Worm (Caenorhabditis elegans) whole organism, young adult: ENCODE measurements around the gene D2045.8.
"Not testable (repeated sequence)": the region's sequence is repeated elsewhere in the genome, so short reads cannot be mapped to it uniquely, and the experiment has no call there.

Source experiments
- B0035.1 ChIP-seq: sonication (generic microtip); optimal IDR thresholded peaks from 2 replicates; lab custom pipeline; 2016; ENCODE audit warnings: missing genetic modification characterization, mild to moderate bottlenecking, missing compliant biosample characterization, missing genotype, missing genetic modification reagents
- B0261.1 ChIP-seq: sonication (generic microtip); optimal IDR thresholded peaks from 2 replicates; lab custom pipeline; 2016; ENCODE audit warnings: mild to moderate bottlenecking, missing genetic modification characterization, moderate library complexity, missing compliant biosample characterization
- C06A6.2 ChIP-seq: fragments of 200-800 bp; sonication (Bioruptor generic); conservative IDR thresholded peaks from 2 replicates; pipeline ENCODE4 v1.3.6; 2022; ENCODE audit warnings: missing genetic modification characterization, missing compliant biosample characterization
- D2030.7 ChIP-seq: fragments of 200-800 bp; sonication (Bioruptor generic); IDR thresholded peaks from 2 replicates; pipeline ENCODE4 v1.3.6; 2022; ENCODE audit warnings: missing genetic modification reagents, missing genetic modification characterization, missing compliant biosample characterization
- F33H1.4 ChIP-seq: fragments of 200-800 bp; sonication (Bioruptor generic); IDR thresholded peaks from 2 replicates; pipeline ENCODE4 v1.3.6; 2022; ENCODE audit warnings: missing genetic modification reagents, missing genetic modification characterization, missing compliant biosample characterization
- K12H6.12 ChIP-seq: fragments of 200-800 bp; sonication (Bioruptor generic); optimal IDR thresholded peaks from 2 replicates; lab custom pipeline; 2018; ENCODE audit warnings: mild to moderate bottlenecking, missing genetic modification characterization, missing compliant biosample characterization
- Y53F4B.3 ChIP-seq: fragments of 200-800 bp; sonication (Bioruptor generic); IDR thresholded peaks from 2 replicates; pipeline ENCODE4 v1.3.6; 2022; ENCODE audit warnings: missing genetic modification reagents, missing genetic modification characterization, missing compliant biosample characterization
- Y79H2A.3 ChIP-seq: fragments of 200-800 bp; sonication (Bioruptor generic); conservative IDR thresholded peaks from 2 replicates; pipeline ENCODE4 v1.3.6; 2022; ENCODE audit warnings: missing genetic modification reagents, missing genetic modification characterization, missing compliant biosample characterization
- Y95B8A.8 ChIP-seq: fragments of 200-800 bp; sonication (Bioruptor generic); IDR thresholded peaks from 2 replicates; pipeline ENCODE4 v1.3.6; 2022; ENCODE audit warnings: missing genetic modification reagents, missing genetic modification characterization, missing compliant biosample characterization
- aptf-2 ChIP-seq: fragments of 200-800 bp; sonication (Bioruptor generic); conservative IDR thresholded peaks from 2 replicates; pipeline ENCODE4 v1.3.6; 2022; ENCODE audit warnings: missing genetic modification reagents, missing genetic modification characterization, missing compliant biosample characterization
- attf-3 ChIP-seq: fragments of 200-800 bp; sonication (Bioruptor generic); conservative IDR thresholded peaks from 2 replicates; pipeline ENCODE4 v1.3.6; 2022; ENCODE audit warnings: missing genetic modification reagents, missing genetic modification characterization, missing compliant biosample characterization
- ceh-100 ChIP-seq: fragments of 200-800 bp; sonication (Bioruptor generic); IDR thresholded peaks from 2 replicates; pipeline ENCODE4 v1.3.6; 2022; ENCODE audit warnings: missing genetic modification reagents, missing genetic modification characterization, missing compliant biosample characterization
- ceh-27 ChIP-seq: fragments of 200-800 bp; sonication (Bioruptor generic); optimal IDR thresholded peaks from 2 replicates; lab custom pipeline; 2018; ENCODE audit warnings: mild to moderate bottlenecking, missing genetic modification characterization, moderate library complexity, missing compliant biosample characterization
- ceh-40 ChIP-seq: fragments of 200-800 bp; sonication (Bioruptor generic); IDR thresholded peaks from 2 replicates; pipeline ENCODE4 v1.3.6; 2022; ENCODE audit warnings: missing genetic modification characterization, missing compliant biosample characterization
- dox-1 ChIP-seq: fragments of 200-800 bp; sonication (Bioruptor generic); IDR thresholded peaks from 2 replicates; pipeline ENCODE4 v1.3.6; 2022; ENCODE audit warnings: missing genetic modification reagents, missing genetic modification characterization, missing compliant biosample characterization
- egl-44 ChIP-seq: fragments of 200-800 bp; sonication (Bioruptor generic); IDR thresholded peaks from 2 replicates; pipeline ENCODE4 v1.3.6; 2022; ENCODE audit warnings: missing genetic modification reagents, missing genetic modification characterization, missing compliant biosample characterization
- egrh-3 ChIP-seq: fragments of 200-800 bp; sonication (Bioruptor generic); IDR thresholded peaks from 2 replicates; pipeline ENCODE4 v1.3.6; 2022; ENCODE audit warnings: missing genetic modification reagents, missing genetic modification characterization, missing compliant biosample characterization
- ekl-4 ChIP-seq: fragments of 200-800 bp; sonication (Bioruptor generic); IDR thresholded peaks from 2 replicates; pipeline ENCODE4 v1.3.6; 2022; ENCODE audit warnings: missing genetic modification reagents, missing genetic modification characterization, missing compliant biosample characterization
- gei-17 ChIP-seq: fragments of 200-800 bp; sonication (Bioruptor generic); optimal IDR thresholded peaks from 2 replicates; lab custom pipeline; 2018; ENCODE audit warnings: mild to moderate bottlenecking, missing genetic modification characterization, missing compliant biosample characterization
- hlh-26 ChIP-seq: fragments of 200-800 bp; sonication (Bioruptor generic); conservative IDR thresholded peaks from 2 replicates; pipeline ENCODE4 v1.3.6; 2022; ENCODE audit warnings: missing genetic modification reagents, missing genetic modification characterization, missing compliant biosample characterization
- let-526 ChIP-seq: fragments of 200-800 bp; sonication (Bioruptor generic); IDR thresholded peaks from 2 replicates; pipeline ENCODE4 v1.3.6; 2022; ENCODE audit warnings: missing genetic modification reagents, missing genetic modification characterization, missing compliant biosample characterization
- let-607 ChIP-seq, 2 experiments: fragments of 200-800 bp in 1 of 2; sonication (Bioruptor generic) in 1 of 2; sonication (generic microtip) in 1 of 2; optimal IDR thresholded peaks; 2 replicates each; lab custom pipeline; 2016 to 2018; ENCODE audit warnings: mild to moderate bottlenecking in 2 of 2, missing compliant biosample characterization in 2 of 2, missing genetic modification characterization in 2 of 2, moderate library complexity in 2 of 2, missing genotype in 1 of 2
- lin-35 ChIP-seq, 3 experiments: fragments of 150-350 bp in 2 of 3; sonication (generic microtip) in 1 of 3; optimal IDR thresholded peaks; 2 replicates each; lab custom pipeline; 2014 to 2018; ENCODE audit warnings: missing biosample characterization in 3 of 3, missing genetic modification characterization in 3 of 3, missing genetic modification reagents in 3 of 3
- lir-1 ChIP-seq: fragments of 200-800 bp; sonication (Bioruptor generic); conservative IDR thresholded peaks from 2 replicates; pipeline ENCODE4 v1.3.6; 2022; ENCODE audit warnings: missing genetic modification reagents, missing genetic modification characterization, missing compliant biosample characterization
- lsl-1 ChIP-seq: fragments of 200-800 bp; sonication (Bioruptor generic); optimal IDR thresholded peaks from 2 replicates; lab custom pipeline; 2018; ENCODE audit warnings: mild to moderate bottlenecking, missing genetic modification characterization, moderate library complexity, missing compliant biosample characterization
- madf-10 ChIP-seq: sonication (generic microtip); optimal IDR thresholded peaks from 2 replicates; lab custom pipeline; 2016; ENCODE audit warnings: mild to moderate bottlenecking, missing genetic modification characterization, missing compliant biosample characterization
- mcd-1 ChIP-seq: fragments of 200-800 bp; sonication (Bioruptor generic); IDR thresholded peaks from 2 replicates; pipeline ENCODE4 v1.3.6; 2022; ENCODE audit warnings: missing genetic modification reagents, missing genetic modification characterization, missing compliant biosample characterization
- nfyb-1 ChIP-seq: fragments of 200-800 bp; sonication (Bioruptor generic); IDR thresholded peaks from 2 replicates; pipeline ENCODE4 v1.3.6; 2022; ENCODE audit warnings: missing genetic modification reagents, missing genetic modification characterization, missing compliant biosample characterization
- pbrm-1 ChIP-seq: fragments of 200-800 bp; sonication (Bioruptor generic); IDR thresholded peaks from 2 replicates; pipeline ENCODE4 v1.3.6; 2022; ENCODE audit warnings: missing genetic modification reagents, missing genetic modification characterization, missing compliant biosample characterization
- rcor-1 ChIP-seq: fragments of 200-800 bp; sonication (Bioruptor generic); IDR thresholded peaks from 2 replicates; pipeline ENCODE4 v1.3.6; 2022; ENCODE audit warnings: missing genetic modification reagents, missing genetic modification characterization, missing compliant biosample characterization
- sdz-38 ChIP-seq: sonication (generic microtip); optimal IDR thresholded peaks from 2 replicates; lab custom pipeline; 2016; ENCODE audit warnings: missing genotype, missing genetic modification characterization, missing compliant biosample characterization
- snpc-1.1 ChIP-seq: sonication (generic microtip); optimal IDR thresholded peaks from 2 replicates; lab custom pipeline; 2017; ENCODE audit warnings: missing genetic modification characterization, mild to moderate bottlenecking, missing compliant biosample characterization, antibody characterized with exemption, moderate library complexity, missing genotype, missing genetic modification reagents; ENCODE audit not compliant: insufficient read depth
- snpc-1.3 ChIP-seq: sonication (generic microtip); optimal IDR thresholded peaks from 2 replicates; lab custom pipeline; 2017; ENCODE audit warnings: missing genetic modification characterization, mild to moderate bottlenecking, missing compliant biosample characterization, antibody characterized with exemption, moderate library complexity, missing genotype, missing genetic modification reagents; ENCODE audit not compliant: insufficient read depth
- snpc-4 ChIP-seq, 5 experiments: fragments of 150-350 bp in 1 of 5; sonication (generic microtip) in 4 of 5; optimal IDR thresholded peaks; 2 replicates each; lab custom pipeline; 2014 to 2018; ENCODE audit warnings: missing genetic modification characterization in 5 of 5, missing biosample characterization in 3 of 5, antibody characterized with exemption in 2 of 5, mild to moderate bottlenecking in 2 of 5, missing compliant biosample characterization in 2 of 5, missing genotype in 2 of 5, moderate library complexity in 2 of 5, missing genetic modification reagents in 1 of 5
- tbp1 ChIP-seq: fragments of 200-800 bp; sonication (Bioruptor generic); optimal IDR thresholded peaks from 2 replicates; lab custom pipeline; 2018; ENCODE audit warnings: mild to moderate bottlenecking, missing genetic modification characterization, missing compliant biosample characterization
- tlf-1 ChIP-seq: fragments of 200-800 bp; sonication (Bioruptor generic); optimal IDR thresholded peaks from 2 replicates; lab custom pipeline; 2018; ENCODE audit warnings: mild to moderate bottlenecking, missing genetic modification characterization, missing compliant biosample characterization
- unc-130 ChIP-seq: sonication (generic microtip); optimal IDR thresholded peaks from 2 replicates; lab custom pipeline; 2016; ENCODE audit warnings: missing genetic modification reagents, missing genetic modification characterization, missing compliant biosample characterization
- xnd-1 ChIP-seq: sonication (generic microtip); optimal IDR thresholded peaks from 2 replicates; lab custom pipeline; 2016; ENCODE audit warnings: missing genotype, missing genetic modification reagents, missing genetic modification characterization, missing compliant biosample characterization
- ztf-18 ChIP-seq: sonication (generic microtip); optimal IDR thresholded peaks from 2 replicates; lab custom pipeline; 2016; ENCODE audit warnings: missing genotype, mild to moderate bottlenecking, missing genetic modification characterization, missing compliant biosample characterization
- ztf-25 ChIP-seq: fragments of 200-800 bp; sonication (Bioruptor generic); IDR thresholded peaks from 2 replicates; pipeline ENCODE4 v1.3.6; 2022; ENCODE audit warnings: missing genetic modification reagents, missing genetic modification characterization, missing compliant biosample characterization
- ztf-28 ChIP-seq: fragments of 200-800 bp; sonication (Bioruptor generic); IDR thresholded peaks from 2 replicates; pipeline ENCODE4 v1.3.6; 2022; ENCODE audit warnings: missing genetic modification reagents, missing genetic modification characterization, missing compliant biosample characterization

D2045.8 gene

DNA sequence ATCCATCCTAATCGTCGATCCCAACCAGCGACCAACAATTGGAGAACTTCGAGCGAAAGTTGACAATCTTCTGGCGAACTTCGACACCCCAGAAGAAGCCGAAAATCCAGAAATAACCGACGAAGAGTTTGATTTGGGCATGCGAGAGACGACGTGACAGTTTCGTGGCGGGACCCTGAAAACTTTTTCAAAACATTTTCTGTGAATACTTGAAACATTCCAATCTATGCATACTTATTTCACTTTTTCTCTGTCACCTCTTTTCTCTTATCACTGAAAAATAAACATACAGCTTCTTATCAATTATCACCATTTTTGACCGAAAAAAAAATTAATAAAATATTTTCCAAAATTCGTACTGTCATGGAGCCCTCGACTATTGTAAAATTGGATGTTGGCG lies at the start of gene D2045.8:
D2045.8 (plus strand) TSS at position 301 of the 400 bp plus-strand sequence.
- TF ChIP-seq let-607 (tag; optimal IDR thresholded peaks at IDR 0.05; lab: Kevin White, UChicago) (no peak), sdz-38 (tag; lab: Kevin White, UChicago) (no peak), tlf-1 (GFP tag; lab: Kevin White, UChicago) (no peak), ceh-40 (GFP tag; lab: Robert Waterston, UW) (no peak), snpc-1.1 (tag; lab: Kevin White, UChicago) (no peak), ztf-18 (tag; lab: Kevin White, UChicago) (no peak), B0261.1 (tag; lab: Kevin White, UChicago) (no peak), ztf-28 (no peak), gei-17 (no peak), B0035.1 (tag; lab: Kevin White, UChicago) (no peak), hlh-26 (no peak)

DNA sequence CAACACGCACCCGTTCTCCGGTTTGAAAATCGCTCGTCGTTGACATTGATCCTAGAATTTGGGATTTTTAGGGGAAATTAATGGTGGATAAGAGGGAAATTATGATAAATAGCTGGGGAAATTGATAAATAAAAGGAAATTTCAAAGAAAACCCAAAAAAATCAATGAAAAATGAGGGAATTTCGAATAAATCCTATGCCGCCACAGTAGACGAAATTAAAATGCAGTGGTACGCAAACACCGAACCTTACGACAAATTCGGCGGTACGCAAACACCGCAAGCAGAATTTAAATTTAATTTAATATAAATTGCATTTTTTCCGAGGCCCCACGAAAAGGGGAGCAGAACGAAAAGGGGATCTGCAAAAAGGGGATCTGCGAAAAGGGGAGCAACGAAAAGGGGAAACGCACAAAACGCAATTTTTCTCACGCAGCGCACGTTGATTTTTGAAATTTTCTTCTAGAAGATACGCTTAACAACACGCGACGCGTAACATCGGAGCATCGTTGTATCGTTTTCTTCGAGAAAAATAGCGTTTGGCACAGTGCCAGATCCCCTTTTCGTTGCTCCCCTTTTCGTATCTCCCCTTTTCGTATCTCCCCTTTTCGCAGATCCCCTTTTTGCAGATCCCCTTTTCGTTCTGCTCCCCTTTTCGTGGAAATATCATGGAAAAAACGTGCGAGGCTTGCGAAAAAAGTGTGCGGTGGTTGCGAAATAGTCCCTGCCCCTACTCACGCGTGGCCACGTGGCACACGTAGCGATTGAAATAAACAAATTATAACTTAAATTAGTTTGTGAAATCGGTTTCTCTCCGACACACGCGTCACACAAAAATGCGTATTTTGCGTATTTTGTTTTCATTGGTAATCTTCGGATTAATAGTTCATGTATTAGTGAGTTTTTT lies 45.9 kb upstream of the D2045.8 start, which contains the start of the genes smrd-1 and enu-3.1:
smrd-1 (minus strand) TSS at position 51 of the 905 bp plus-strand sequence.
enu-3.1 (plus strand) TSS at position 339 of the 905 bp plus-strand sequence.
- TF ChIP-seq madf-10 (tag; lab: Kevin White, UChicago) (peak; percentile 41), C06A6.2 (0 out of 2 replicates have a peak, but pooled peaks have one; percentile 27), ztf-28 (peak; percentile 79; the same call in 1 of the 2 replicates), lir-1 (GFP tag; lab: Robert Waterston, UW) (0 out of 2 replicates have a peak, but pooled peaks have one; percentile 24), ceh-100 (GFP tag; lab: Robert Waterston, UW) (peak; percentile 95), ztf-25 (GFP tag; lab: Robert Waterston, UW) (0 out of 2 replicates have a peak, but pooled peaks have one; percentile 37), attf-3 (GFP tag; lab: Robert Waterston, UW) (peak; percentile 63; the same call in 1 of the 2 replicates), xnd-1 (tag; lab: Kevin White, UChicago) (peak; percentile 22), snpc-4 (tag; optimal IDR thresholded peaks at IDR 0.05; lab: Kevin White, UChicago) (peak in 2 of 4 experiments; percentile 33 to 42), lsl-1 (peak; percentile 58), Y79H2A.3 (0 out of 2 replicates have a peak, but pooled peaks have one; percentile 7), snpc-1.3 (tag; lab: Kevin White, UChicago) (peak; percentile 14), tbp1 (GFP tag; lab: Kevin White, UChicago) (peak; percentile 28), egrh-3 (GFP tag; lab: Robert Waterston, UW) (peak; percentile 67), dox-1 (GFP tag; lab: Robert Waterston, UW) (peak; percentile 88), egl-44 (0 out of 2 replicates have a peak, but pooled peaks have one; percentile 18), aptf-2 (GFP tag; lab: Robert Waterston, UW) (peak; percentile 48; the same call in 1 of the 2 replicates), ekl-4 (GFP tag; lab: Robert Waterston, UW) (peak; percentile 76), D2030.7 (GFP tag; lab: Robert Waterston, UW) (peak; percentile 92), lin-35 (GFP tag; optimal IDR thresholded peaks at IDR 0.05; lab: Kevin White, UChicago) (peak in 1 of 3 experiments; percentile 64), K12H6.12 (peak; percentile 53), pbrm-1 (GFP tag; lab: Robert Waterston, UW) (peak; percentile 75; the same call in 1 of the 2 replicates), rcor-1 (GFP tag; lab: Robert Waterston, UW) (peak; percentile 84), nfyb-1 (GFP tag; lab: Robert Waterston, UW) (peak; percentile 61; the same call in 1 of the 2 replicates), ceh-27 (GFP tag; lab: Kevin White, UChicago) (peak; percentile 32), ceh-40 (GFP tag; lab: Robert Waterston, UW) (peak; percentile 47; the same call in 1 of the 2 replicates), F33H1.4 (GFP tag; lab: Robert Waterston, UW) (peak; percentile 71), mcd-1 (GFP tag; lab: Robert Waterston, UW) (peak; percentile 85), let-526 (GFP tag; lab: Robert Waterston, UW) (0 out of 2 replicates have a peak, but pooled peaks have one; percentile 10), unc-130 (GFP tag; lab: Kevin White, UChicago) (peak; percentile 27), Y53F4B.3 (GFP tag; lab: Robert Waterston, UW) (peak; percentile 12; the same call in 1 of the 2 replicates), Y95B8A.8 (GFP tag; lab: Robert Waterston, UW) (peak; percentile 62; the same call in 1 of the 2 replicates), let-607 (tag; optimal IDR thresholded peaks at IDR 0.05; lab: Kevin White, UChicago) (peak in 1 of 2 experiments; percentile 22)
- TF ChIP-seq snpc-4 (GFP tag; optimal IDR thresholded peaks at IDR 0.05; lab: Kevin White, UChicago): not testable (repeated sequence)
